Fruit fly (Drosophila melanogaster): ENCODE measurements around the gene CG42709.

The CG42709 gene

DNA sequence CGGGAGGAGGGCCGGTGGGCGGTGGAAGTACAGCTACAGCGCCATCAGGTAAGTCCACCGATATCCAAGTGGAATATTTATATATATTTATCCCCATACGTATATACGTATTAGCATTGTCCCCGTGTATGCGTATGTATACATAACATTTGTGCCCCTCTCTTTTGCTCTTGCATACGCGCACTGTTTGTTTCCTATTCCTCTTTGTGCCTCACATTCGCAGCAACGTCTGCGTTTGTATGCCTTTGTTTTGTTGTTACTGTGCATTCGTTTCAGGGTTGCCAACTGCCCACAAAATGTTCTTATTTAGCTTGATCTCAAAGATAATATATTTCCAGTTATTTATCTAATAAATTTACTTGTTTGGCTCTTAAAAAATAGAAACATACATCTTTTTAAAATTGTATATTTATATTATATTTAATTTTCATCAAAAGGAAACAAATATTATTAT lies 16.3 kb downstream of the CG42709 start (continued):
- TF ChIP-seq dmrt99B (tag; optimal IDR thresholded peaks at IDR 0.05) (peak; percentile 65), unpg (GFP tag; optimal IDR thresholded peaks at IDR 0.05) (peak; percentile 68), Xrp1 (GFP tag; IDR thresholded peaks at IDR 0.05) (peak; percentile 57)

- TF ChIP-seq Dfd (GFP tag; optimal IDR thresholded peaks at IDR 0.05) = no peak
- TF ChIP-seq Sox102F (GFP tag; optimal IDR thresholded peaks at IDR 0.05) = no peak
- no peak for TF ChIP-seq scrt (GFP tag; optimal IDR thresholded peaks at IDR 0.05)
- TF ChIP-seq Dll (GFP tag; IDR thresholded peaks at IDR 0.05; ENCODE audit: partially characterized antibody) = no peak
- no peak for TF ChIP-seq CG7372 (GFP tag; IDR thresholded peaks at IDR 0.05)
- no peak for TF ChIP-seq CG14014 (GFP tag; IDR thresholded peaks at IDR 0.05)
- TF ChIP-seq HLHmδ (GFP tag; optimal IDR thresholded peaks at IDR 0.05) = no peak
- TF ChIP-seq CG15011 (GFP tag; optimal IDR thresholded peaks at IDR 0.05) = no peak
- no peak for TF ChIP-seq ERR (GFP tag; optimal IDR thresholded peaks at IDR 0.05)
- TF ChIP-seq CG11696 (GFP tag; IDR thresholded peaks at IDR 0.05) = no peak
- no peak for TF ChIP-seq lov (optimal IDR thresholded peaks at IDR 0.05)
- no peak for TF ChIP-seq lov (GFP tag; IDR thresholded peaks at IDR 0.05)
- TF ChIP-seq CG31441 (GFP tag; IDR thresholded peaks at IDR 0.05) = no peak
- TF ChIP-seq Bteb2 (GFP tag; optimal IDR thresholded peaks at IDR 0.05) = no peak
- TF ChIP-seq Kr (GFP tag; optimal IDR thresholded peaks at IDR 0.05) = no peak
- no peak for TF ChIP-seq CHES-1-like (GFP tag; optimal IDR thresholded peaks at IDR 0.05)
- no peak for TF ChIP-seq lilli (GFP tag; optimal IDR thresholded peaks at IDR 0.05)
These were observed 18.4 kb downstream of the CG42709 start, which contains the start of gene CG32110 for dm6 chr3L:12808421-12808820. Gene CG32110, plus strand, starts transcription at chr3L:12808721.

DNA sequence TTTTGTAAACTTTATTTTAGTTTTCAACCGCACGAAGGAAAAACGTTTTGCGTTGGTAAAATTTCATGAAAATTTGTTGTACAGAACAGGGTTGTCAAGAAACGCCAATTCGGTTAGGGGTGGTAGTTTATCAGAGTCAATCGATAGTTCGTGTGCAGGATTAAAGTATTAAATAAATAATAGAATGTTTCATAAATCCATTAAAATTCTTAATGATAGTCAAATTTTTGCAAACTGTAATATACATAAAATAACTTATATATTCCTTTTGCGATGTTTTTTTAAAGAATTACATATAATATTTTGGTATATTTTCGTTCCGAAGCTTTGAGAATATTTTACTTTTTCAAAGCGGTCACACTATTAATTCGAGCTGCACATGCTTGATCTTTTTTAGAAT lies 23.9 kb downstream of the CG42709 start, which contains the start of the genes Sf3a2 and CG42588:
Gene Sf3a2, minus strand, starts transcription at position 113 of the 400 bp plus-strand sequence.
Gene CG42588, plus strand, starts transcription at position 348 of the 400 bp plus-strand sequence.
- TF ChIP-seq tna (GFP tag; IDR thresholded peaks at IDR 0.05; ENCODE audit: partially characterized antibody) (no peak), CG1529 (GFP tag; optimal IDR thresholded peaks at IDR 0.05) (no peak), Dad (GFP tag; optimal IDR thresholded peaks at IDR 0.05) (peak; percentile 45), br (optimal IDR thresholded peaks at IDR 0.05) (no peak), CG2712 (tag; optimal IDR thresholded peaks at IDR 0.05) (peak; percentile 84), CG4424 (GFP tag; optimal IDR thresholded peaks at IDR 0.05) (peak; percentile 50), ttk (GFP tag; IDR thresholded peaks at IDR 0.05) (peak; percentile 45), grn (GFP tag; optimal IDR thresholded peaks at IDR 0.05) (no peak), CG7745 (tag; optimal IDR thresholded peaks at IDR 0.05) (no peak), tgo (GFP tag; IDR thresholded peaks at IDR 0.05) (peak; percentile 72), CG13894 (tag; optimal IDR thresholded peaks at IDR 0.05) (no peak), CG17328 (GFP tag; IDR thresholded peaks at IDR 0.05) (peak; percentile 44; the same call in 1 of the 2 replicates), CG8290 (GFP tag; optimal IDR thresholded peaks at IDR 0.05) (peak; percentile 63), CG8290 (tag; optimal IDR thresholded peaks at IDR 0.05) (no peak), bcd (GFP tag; optimal IDR thresholded peaks at IDR 0.05) (no peak), CG3726 (GFP tag; IDR thresholded peaks at IDR 0.05) (peak; percentile 37; the same call in 2 of the 3 replicates), CG11695 (GFP tag; IDR thresholded peaks at IDR 0.05) (0 out of 3 replicates have a peak, but pooled peaks have one; percentile 54), onecut (GFP tag; IDR thresholded peaks at IDR 0.05) (no peak), wor (GFP tag; IDR thresholded peaks at IDR 0.05) (no peak), CG7987 (GFP tag; optimal IDR thresholded peaks at IDR 0.05) (no peak), chm (GFP tag; IDR thresholded peaks at IDR 0.05) (peak; percentile 57; the same call in 1 of the 2 replicates), CG9876 (GFP tag; optimal IDR thresholded peaks at IDR 0.05) (no peak), ap (GFP tag; IDR thresholded peaks at IDR 0.05) (peak; percentile 30; the same call in 1 of the 2 replicates), CG34376 (GFP tag; optimal IDR thresholded peaks at IDR 0.05) (no peak), hb (GFP tag; IDR thresholded peaks at IDR 0.05; ENCODE audit: partially characterized antibody) (peak; percentile 64; the same call in 2 of the 3 replicates), HLH3B (GFP tag; IDR thresholded peaks at IDR 0.05) (peak; percentile 60; the same call in 1 of the 2 replicates), danr (GFP tag; IDR thresholded peaks at IDR 0.05) (peak; percentile 34; the same call in 1 of the 2 replicates), Xrp1 (GFP tag; IDR thresholded peaks at IDR 0.05) (peak; percentile 73), CG9817 (tag; optimal IDR thresholded peaks at IDR 0.05) (peak; percentile 29), kah (GFP tag; optimal IDR thresholded peaks at IDR 0.05) (no peak), bsh (GFP tag; optimal IDR thresholded peaks at IDR 0.05) (peak in 1 of 2 experiments; percentile 64)
